Fruit fly (Drosophila melanogaster): ENCODE results near the gene CG15386.

CG15386 gene

dm6 chr2L:2220573-2221332, 3.7 kb upstream of the CG15386 start, which contains the start of gene papi (continued):
- TF ChIP-seq zen (tag; optimal IDR thresholded peaks at IDR 0.05) = no peak
- no peak for TF ChIP-seq CG8290 (GFP tag; optimal IDR thresholded peaks at IDR 0.05)
- TF ChIP-seq CG8290 (tag; optimal IDR thresholded peaks at IDR 0.05) = peak in 1 of 2 experiments; percentile 34
- TF ChIP-seq h (optimal IDR thresholded peaks at IDR 0.05) = no peak
- no peak for TF ChIP-seq Gsc (GFP tag; IDR thresholded peaks at IDR 0.05)
- no peak for TF ChIP-seq CG12155 (GFP tag; optimal IDR thresholded peaks at IDR 0.05)
- TF ChIP-seq mam (GFP tag; optimal IDR thresholded peaks at IDR 0.05) = no peak
- no peak for TF ChIP-seq crc (GFP tag; optimal IDR thresholded peaks at IDR 0.05)
- no peak for TF ChIP-seq B-H1 (GFP tag; IDR thresholded peaks at IDR 0.05)
- TF ChIP-seq Kr (GFP tag; optimal IDR thresholded peaks at IDR 0.05) = no peak
- TF ChIP-seq sima (GFP tag; optimal IDR thresholded peaks at IDR 0.05) = no peak
- no peak for TF ChIP-seq Nf-YC (tag; optimal IDR thresholded peaks at IDR 0.05)
- no peak for TF ChIP-seq ham (GFP tag; IDR thresholded peaks at IDR 0.05)
- TF ChIP-seq ken (GFP tag; IDR thresholded peaks at IDR 0.05) = no peak
- no peak for TF ChIP-seq CG3281 (GFP tag; optimal IDR thresholded peaks at IDR 0.05)
- no peak for TF ChIP-seq Hr39 (optimal IDR thresholded peaks at IDR 0.05)
- no peak for TF ChIP-seq corto (GFP tag; optimal IDR thresholded peaks at IDR 0.05)
- TF ChIP-seq CG12071 (GFP tag; optimal IDR thresholded peaks at IDR 0.05) = no peak
- TF ChIP-seq cg (GFP tag; optimal IDR thresholded peaks at IDR 0.05) = peak; percentile 13
- TF ChIP-seq CG17186 (GFP tag; optimal IDR thresholded peaks at IDR 0.05) = no peak
- TF ChIP-seq ap (GFP tag; IDR thresholded peaks at IDR 0.05) = no peak
- TF ChIP-seq CG9437 (GFP tag; optimal IDR thresholded peaks at IDR 0.05) = peak; percentile 27
- no peak for TF ChIP-seq ash1 (GFP tag; optimal IDR thresholded peaks at IDR 0.05)
- TF ChIP-seq BEAF-32 (GFP tag; optimal IDR thresholded peaks at IDR 0.05) = peak; percentile 20
- TF ChIP-seq dati (GFP tag; IDR thresholded peaks at IDR 0.05) = no peak
- no peak for TF ChIP-seq Deaf1 (tag; optimal IDR thresholded peaks at IDR 0.05)
- TF ChIP-seq CG17385 (GFP tag; optimal IDR thresholded peaks at IDR 0.05) = peak; percentile 27
- TF ChIP-seq sug (tag; optimal IDR thresholded peaks at IDR 0.05) = peak; percentile 6
- TF ChIP-seq dan (GFP tag; IDR thresholded peaks at IDR 0.05) = no peak
- TF ChIP-seq CG31388 (GFP tag; optimal IDR thresholded peaks at IDR 0.05) = no peak
- TF ChIP-seq CG10543 (GFP tag; optimal IDR thresholded peaks at IDR 0.05) = peak; percentile 38
- TF ChIP-seq Fer3 (tag; optimal IDR thresholded peaks at IDR 0.05) = no peak
- TF ChIP-seq HLH4C (GFP tag; IDR thresholded peaks at IDR 0.05; ENCODE audit: partially characterized antibody) = 0 out of 3 replicates have a peak, but pooled peaks have one; percentile 13
- no peak for TF ChIP-seq Lim3 (GFP tag; IDR thresholded peaks at IDR 0.05)
- TF ChIP-seq Dref (GFP tag; IDR thresholded peaks at IDR 0.05) = no peak
- TF ChIP-seq Ada2b (GFP tag; IDR thresholded peaks at IDR 0.05) = no peak
- TF ChIP-seq Neu2 (GFP tag; optimal IDR thresholded peaks at IDR 0.05; ENCODE audit: borderline replicate concordance) = no peak
- 0 out of 2 replicates have a peak, but pooled peaks have one; percentile 38 for TF ChIP-seq CG4360 (GFP tag; IDR thresholded peaks at IDR 0.05)
- no peak for TF ChIP-seq CG7963 (GFP tag; IDR thresholded peaks at IDR 0.05; ENCODE audit: partially characterized antibody)
- TF ChIP-seq repo (GFP tag; optimal IDR thresholded peaks at IDR 0.05) = no peak
- TF ChIP-seq CG10431 (GFP tag; optimal IDR thresholded peaks at IDR 0.05) = peak; percentile 22
- TF ChIP-seq z (GFP tag; IDR thresholded peaks at IDR 0.05) = no peak
- TF ChIP-seq danr (GFP tag; IDR thresholded peaks at IDR 0.05) = no peak
- no peak for TF ChIP-seq ttk (GFP tag; IDR thresholded peaks at IDR 0.05)
- peak; percentile 52 for TF ChIP-seq trem (tag; optimal IDR thresholded peaks at IDR 0.05)
- no peak for TF ChIP-seq CG18599 (GFP tag; optimal IDR thresholded peaks at IDR 0.05)
- no peak for TF ChIP-seq CG7372 (GFP tag; IDR thresholded peaks at IDR 0.05)
- TF ChIP-seq pita (GFP tag; optimal IDR thresholded peaks at IDR 0.05) = no peak
- no peak for TF ChIP-seq unc-4 (GFP tag; IDR thresholded peaks at IDR 0.05; ENCODE audit: partially characterized antibody)
- TF ChIP-seq tio (GFP tag; optimal IDR thresholded peaks at IDR 0.05) = no peak
- TF ChIP-seq CG31224 (GFP tag; IDR thresholded peaks at IDR 0.05) = no peak
- TF ChIP-seq NK7.1 (GFP tag; optimal IDR thresholded peaks at IDR 0.05) = no peak

Data from whole organism, embryonic.